Worm (Caenorhabditis elegans) whole organism, young adult: ENCODE measurements around the gene pro-1.

Experiments
- B0261.1 ChIP-seq: sonication (generic microtip); optimal IDR thresholded peaks from 2 replicates; lab custom pipeline; 2016; ENCODE audit warnings: mild to moderate bottlenecking, missing genetic modification characterization, moderate library complexity, missing compliant biosample characterization
- C06A6.2 ChIP-seq: fragments of 200-800 bp; sonication (Bioruptor generic); conservative IDR thresholded peaks from 2 replicates; pipeline ENCODE4 v1.3.6; 2022; ENCODE audit warnings: missing genetic modification characterization, missing compliant biosample characterization
- C17E4.6 ChIP-seq: fragments of 200-800 bp; sonication (Bioruptor generic); IDR thresholded peaks from 2 replicates; pipeline ENCODE4 v1.3.6; 2022; ENCODE audit warnings: missing genetic modification reagents, missing genetic modification characterization, missing compliant biosample characterization
- F37B4.10 ChIP-seq: fragments of 200-800 bp; sonication (Bioruptor generic); IDR thresholded peaks from 2 replicates; pipeline ENCODE4 v1.3.6; 2022; ENCODE audit warnings: missing genetic modification characterization, missing compliant biosample characterization
- F49E8.2 ChIP-seq: sonication (generic microtip); optimal IDR thresholded peaks from 3 replicates; lab custom pipeline; 2017; ENCODE audit warnings: missing genetic modification characterization, mild to moderate bottlenecking, missing compliant biosample characterization, antibody characterized with exemption, moderate library complexity; ENCODE audit not compliant: insufficient read depth
- F52B5.7 ChIP-seq: sonication (generic microtip); optimal IDR thresholded peaks from 2 replicates; lab custom pipeline; 2016; ENCODE audit warnings: mild to moderate bottlenecking, missing genetic modification characterization, missing compliant biosample characterization
- K11D2.4 ChIP-seq: fragments of 200-800 bp; sonication (Bioruptor generic); IDR thresholded peaks from 2 replicates; pipeline ENCODE4 v1.3.6; 2022; ENCODE audit warnings: missing genetic modification reagents, missing genetic modification characterization, missing compliant biosample characterization
- T07F8.4 ChIP-seq: sonication (generic microtip); optimal IDR thresholded peaks from 2 replicates; lab custom pipeline; 2016; ENCODE audit warnings: mild to moderate bottlenecking, missing genetic modification characterization, moderate library complexity, missing compliant biosample characterization
- Y53F4B.3 ChIP-seq: fragments of 200-800 bp; sonication (Bioruptor generic); IDR thresholded peaks from 2 replicates; pipeline ENCODE4 v1.3.6; 2022; ENCODE audit warnings: missing genetic modification reagents, missing genetic modification characterization, missing compliant biosample characterization
- Y53G8AR.9 ChIP-seq: fragments of 200-800 bp; sonication (Bioruptor generic); conservative IDR thresholded peaks from 2 replicates; pipeline ENCODE4 v1.3.6; 2022; ENCODE audit warnings: missing genetic modification reagents, missing genetic modification characterization, missing compliant biosample characterization
- Y56A3A.18 ChIP-seq: fragments of 200-800 bp; sonication (Bioruptor generic); IDR thresholded peaks from 2 replicates; pipeline ENCODE4 v1.3.6; 2022; ENCODE audit warnings: missing genetic modification reagents, missing genetic modification characterization, missing compliant biosample characterization
- ama-1 ChIP-seq, 3 experiments: fragments of 150-350 bp in 1 of 3; sonication (generic microtip) in 2 of 3; optimal IDR thresholded peaks; 2 replicates each; lab custom pipeline; 2014 to 2018; ENCODE audit warnings: missing biosample characterization in 2 of 3, missing genetic modification characterization in 2 of 3, missing genetic modification reagents in 2 of 3
- athp-1 ChIP-seq: sonication (generic microtip); optimal IDR thresholded peaks from 2 replicates; lab custom pipeline; 2017; ENCODE audit warnings: mild to moderate bottlenecking, missing genetic modification characterization, missing compliant biosample characterization
- attf-3 ChIP-seq: fragments of 200-800 bp; sonication (Bioruptor generic); conservative IDR thresholded peaks from 2 replicates; pipeline ENCODE4 v1.3.6; 2022; ENCODE audit warnings: missing genetic modification reagents, missing genetic modification characterization, missing compliant biosample characterization
- attf-6 ChIP-seq: fragments of 200-800 bp; sonication (Bioruptor generic); IDR thresholded peaks from 2 replicates; pipeline ENCODE4 v1.3.6; 2022; ENCODE audit warnings: missing genetic modification reagents, missing genetic modification characterization, missing compliant biosample characterization
- ceh-100 ChIP-seq: fragments of 200-800 bp; sonication (Bioruptor generic); IDR thresholded peaks from 2 replicates; pipeline ENCODE4 v1.3.6; 2022; ENCODE audit warnings: missing genetic modification reagents, missing genetic modification characterization, missing compliant biosample characterization
- ceh-27 ChIP-seq: fragments of 200-800 bp; sonication (Bioruptor generic); optimal IDR thresholded peaks from 2 replicates; lab custom pipeline; 2018; ENCODE audit warnings: mild to moderate bottlenecking, missing genetic modification characterization, moderate library complexity, missing compliant biosample characterization
- ceh-91 ChIP-seq: fragments of 200-800 bp; sonication (Bioruptor generic); IDR thresholded peaks from 2 replicates; pipeline ENCODE4 v1.3.6; 2022; ENCODE audit warnings: missing genetic modification reagents, missing genetic modification characterization, missing compliant biosample characterization
- die-1 ChIP-seq: sonication (generic microtip); optimal IDR thresholded peaks from 2 replicates; lab custom pipeline; 2016; ENCODE audit warnings: missing genotype, mild to moderate bottlenecking, missing genetic modification characterization, missing compliant biosample characterization
- dpff-1 ChIP-seq: sonication (generic microtip); optimal IDR thresholded peaks from 2 replicates; lab custom pipeline; 2017; ENCODE audit warnings: mild to moderate bottlenecking, missing genetic modification characterization, missing compliant biosample characterization
- dpl-1 ChIP-seq: fragments of 150-350 bp; optimal IDR thresholded peaks from 2 replicates; lab custom pipeline; 2014; ENCODE audit warnings: missing biosample characterization, missing genetic modification reagents, missing genetic modification characterization
- efl-1 ChIP-seq: fragments of 150-350 bp; optimal IDR thresholded peaks from 2 replicates; lab custom pipeline; 2014; ENCODE audit warnings: missing biosample characterization, missing genetic modification reagents, missing genetic modification characterization
- egl-44 ChIP-seq: fragments of 200-800 bp; sonication (Bioruptor generic); IDR thresholded peaks from 2 replicates; pipeline ENCODE4 v1.3.6; 2022; ENCODE audit warnings: missing genetic modification reagents, missing genetic modification characterization, missing compliant biosample characterization
- egrh-3 ChIP-seq: fragments of 200-800 bp; sonication (Bioruptor generic); IDR thresholded peaks from 2 replicates; pipeline ENCODE4 v1.3.6; 2022; ENCODE audit warnings: missing genetic modification reagents, missing genetic modification characterization, missing compliant biosample characterization
- hmg-1.2 ChIP-seq: fragments of 200-800 bp; sonication (Bioruptor generic); IDR thresholded peaks from 2 replicates; pipeline ENCODE4 v1.3.6; 2022; ENCODE audit warnings: missing genetic modification reagents, missing genetic modification characterization, missing compliant biosample characterization
- hrde-1 ChIP-seq: sonication (generic microtip); optimal IDR thresholded peaks from 2 replicates; lab custom pipeline; 2016; ENCODE audit warnings: missing genetic modification characterization, mild to moderate bottlenecking, missing compliant biosample characterization, moderate library complexity, missing genotype, missing genetic modification reagents, borderline replicate concordance
- lin-40 ChIP-seq: sonication (generic microtip); optimal IDR thresholded peaks from 2 replicates; lab custom pipeline; 2016; ENCODE audit warnings: missing genetic modification characterization, mild to moderate bottlenecking, missing compliant biosample characterization, missing genotype, missing genetic modification reagents
- madf-8 ChIP-seq: fragments of 200-800 bp; sonication (Bioruptor generic); conservative IDR thresholded peaks from 2 replicates; pipeline ENCODE4 v1.3.6; 2022; ENCODE audit warnings: missing genetic modification reagents, missing genetic modification characterization, missing compliant biosample characterization
- mcd-1 ChIP-seq: fragments of 200-800 bp; sonication (Bioruptor generic); IDR thresholded peaks from 2 replicates; pipeline ENCODE4 v1.3.6; 2022; ENCODE audit warnings: missing genetic modification reagents, missing genetic modification characterization, missing compliant biosample characterization
- mxl-1 ChIP-seq: sonication (generic microtip); optimal IDR thresholded peaks from 2 replicates; lab custom pipeline; 2016; ENCODE audit warnings: missing genetic modification characterization, missing compliant biosample characterization
- nfya-2 ChIP-seq: fragments of 200-800 bp; sonication (Bioruptor generic); IDR thresholded peaks from 2 replicates; pipeline ENCODE4 v1.3.6; 2022; ENCODE audit warnings: missing genetic modification reagents, missing genetic modification characterization, missing compliant biosample characterization
- nfyb-1 ChIP-seq: fragments of 200-800 bp; sonication (Bioruptor generic); IDR thresholded peaks from 2 replicates; pipeline ENCODE4 v1.3.6; 2022; ENCODE audit warnings: missing genetic modification reagents, missing genetic modification characterization, missing compliant biosample characterization
- nhr-90 ChIP-seq: sonication (generic microtip); optimal IDR thresholded peaks from 2 replicates; lab custom pipeline; 2016; ENCODE audit warnings: missing genotype, mild to moderate bottlenecking, missing genetic modification characterization, missing compliant biosample characterization
- rec-8 ChIP-seq, 2 experiments: sonication (generic microtip); optimal IDR thresholded peaks; 2 replicates each; lab custom pipeline; 2016; ENCODE audit warnings: mild to moderate bottlenecking in 2 of 2, missing genetic modification characterization in 2 of 2, missing genetic modification reagents in 2 of 2, missing genotype in 2 of 2, missing biosample characterization in 1 of 2, missing compliant biosample characterization in 1 of 2, moderate library complexity in 1 of 2
- sdz-38 ChIP-seq: sonication (generic microtip); optimal IDR thresholded peaks from 2 replicates; lab custom pipeline; 2016; ENCODE audit warnings: missing genotype, missing genetic modification characterization, missing compliant biosample characterization
- sea-2 ChIP-seq: fragments of 200-800 bp; sonication (Bioruptor generic); IDR thresholded peaks from 2 replicates; pipeline ENCODE4 v1.3.6; 2022; ENCODE audit warnings: missing genetic modification characterization, missing compliant biosample characterization
- snpc-1.3 ChIP-seq: sonication (generic microtip); optimal IDR thresholded peaks from 2 replicates; lab custom pipeline; 2017; ENCODE audit warnings: missing genetic modification characterization, mild to moderate bottlenecking, missing compliant biosample characterization, antibody characterized with exemption, moderate library complexity, missing genotype, missing genetic modification reagents; ENCODE audit not compliant: insufficient read depth
- snpc-4 ChIP-seq, 5 experiments: fragments of 150-350 bp in 1 of 5; sonication (generic microtip) in 4 of 5; optimal IDR thresholded peaks; 2 replicates each; lab custom pipeline; 2014 to 2018; ENCODE audit warnings: missing genetic modification characterization in 5 of 5, missing biosample characterization in 3 of 5, antibody characterized with exemption in 2 of 5, mild to moderate bottlenecking in 2 of 5, missing compliant biosample characterization in 2 of 5, missing genotype in 2 of 5, moderate library complexity in 2 of 5, missing genetic modification reagents in 1 of 5
- somi-1 ChIP-seq: fragments of 200-800 bp; sonication (Bioruptor generic); optimal IDR thresholded peaks from 2 replicates; lab custom pipeline; 2018; ENCODE audit warnings: mild to moderate bottlenecking, missing genetic modification characterization, missing compliant biosample characterization
- tlf-1 ChIP-seq: fragments of 200-800 bp; sonication (Bioruptor generic); optimal IDR thresholded peaks from 2 replicates; lab custom pipeline; 2018; ENCODE audit warnings: mild to moderate bottlenecking, missing genetic modification characterization, missing compliant biosample characterization
- unc-130 ChIP-seq: sonication (generic microtip); optimal IDR thresholded peaks from 2 replicates; lab custom pipeline; 2016; ENCODE audit warnings: missing genetic modification reagents, missing genetic modification characterization, missing compliant biosample characterization
- zfh-2 ChIP-seq: fragments of 200-800 bp; sonication (Bioruptor generic); conservative IDR thresholded peaks from 2 replicates; pipeline ENCODE4 v1.3.6; 2022; ENCODE audit warnings: missing genetic modification reagents, missing genetic modification characterization, missing compliant biosample characterization
- zim-3 ChIP-seq: sonication (generic microtip); optimal IDR thresholded peaks from 2 replicates; lab custom pipeline; 2017; ENCODE audit warnings: mild to moderate bottlenecking, missing genetic modification characterization, moderate library complexity, missing compliant biosample characterization
- ztf-18 ChIP-seq: sonication (generic microtip); optimal IDR thresholded peaks from 2 replicates; lab custom pipeline; 2016; ENCODE audit warnings: missing genotype, mild to moderate bottlenecking, missing genetic modification characterization, missing compliant biosample characterization
- ztf-22 ChIP-seq: fragments of 200-800 bp; sonication (Bioruptor generic); optimal IDR thresholded peaks from 2 replicates; lab custom pipeline; 2018; ENCODE audit warnings: mild to moderate bottlenecking, missing genetic modification characterization, moderate library complexity, missing compliant biosample characterization
- ztf-25 ChIP-seq: fragments of 200-800 bp; sonication (Bioruptor generic); IDR thresholded peaks from 2 replicates; pipeline ENCODE4 v1.3.6; 2022; ENCODE audit warnings: missing genetic modification reagents, missing genetic modification characterization, missing compliant biosample characterization
- ztf-28 ChIP-seq: fragments of 200-800 bp; sonication (Bioruptor generic); IDR thresholded peaks from 2 replicates; pipeline ENCODE4 v1.3.6; 2022; ENCODE audit warnings: missing genetic modification reagents, missing genetic modification characterization, missing compliant biosample characterization

pro-1 gene

ce11 chrII:10563368-10563767 lies 21.6 kb upstream of the pro-1 start, which contains the start of gene cdc-48.1 (continued):
- TF ChIP-seq ama-1 (optimal IDR thresholded peaks at IDR 0.05; lab: Kevin White, UChicago) (no peak), ama-1 (GFP tag; optimal IDR thresholded peaks at IDR 0.05; lab: Kevin White, UChicago) (peak; percentile 76 to 79), zim-3 (tag; lab: Kevin White, UChicago) (peak; percentile 96), ceh-91 (GFP tag; lab: Robert Waterston, UW) (peak; percentile 99), dpff-1 (peak; percentile 11), snpc-4 (GFP tag; optimal IDR thresholded peaks at IDR 0.05; lab: Kevin White, UChicago) (peak; percentile 91), snpc-4 (tag; optimal IDR thresholded peaks at IDR 0.05; lab: Kevin White, UChicago) (peak; percentile 92 to 95 (median 93)), Y53F4B.3 (GFP tag; lab: Robert Waterston, UW) (peak; percentile 94), attf-6 (GFP tag; lab: Robert Waterston, UW) (peak; percentile 92), lin-40 (tag; lab: Kevin White, UChicago) (peak; percentile 99), hrde-1 (peak; percentile 96), attf-3 (GFP tag; lab: Robert Waterston, UW) (peak; percentile 94), C06A6.2 (peak; percentile 98), dpl-1 (GFP tag; lab: Kevin White, UChicago) (peak; percentile 100), F52B5.7 (peak; percentile 98), die-1 (tag; lab: Kevin White, UChicago) (peak; percentile 89), T07F8.4 (tag; lab: Kevin White, UChicago) (peak; percentile 90), ztf-22 (GFP tag; lab: Kevin White, UChicago) (peak; percentile 97), ceh-27 (GFP tag; lab: Kevin White, UChicago) (peak; percentile 100), mxl-1 (no peak), nhr-90 (peak; percentile 97), ztf-28 (peak; percentile 97), athp-1 (tag; lab: Kevin White, UChicago) (peak; percentile 100), egrh-3 (GFP tag; lab: Robert Waterston, UW) (peak; percentile 64; the same call in 1 of the 2 replicates), hmg-1.2 (peak; percentile 94), K11D2.4 (GFP tag; lab: Robert Waterston, UW) (peak; percentile 100), F37B4.10 (GFP tag; lab: Robert Waterston, UW) (peak; percentile 98), nfyb-1 (GFP tag; lab: Robert Waterston, UW) (peak; percentile 99), rec-8 (tag; optimal IDR thresholded peaks at IDR 0.05; lab: Kevin White, UChicago) (peak; percentile 86 to 87), nfya-2 (GFP tag; lab: Robert Waterston, UW) (peak; percentile 94), B0261.1 (tag; lab: Kevin White, UChicago) (peak; percentile 48), zfh-2 (GFP tag; lab: Robert Waterston, UW) (no peak), sdz-38 (tag; lab: Kevin White, UChicago) (no peak), ceh-100 (GFP tag; lab: Robert Waterston, UW) (peak; percentile 94), F49E8.2 (tag; lab: Kevin White, UChicago) (peak; percentile 99), ztf-18 (peak; percentile 89), Y53G8AR.9 (GFP tag; lab: Robert Waterston, UW) (peak; percentile 100), efl-1 (GFP tag; lab: Kevin White, UChicago) (peak; percentile 100), C17E4.6 (GFP tag; lab: Robert Waterston, UW) (peak; percentile 99), tlf-1 (GFP tag; lab: Kevin White, UChicago) (peak; percentile 100), sea-2 (GFP tag; lab: Robert Waterston, UW) (peak; percentile 83; the same call in 1 of the 2 replicates), somi-1 (peak; percentile 99), unc-130 (GFP tag; lab: Kevin White, UChicago) (peak; percentile 98), snpc-1.3 (tag; lab: Kevin White, UChicago) (peak; percentile 98), egl-44 (GFP tag; lab: Robert Waterston, UW) (peak; percentile 98), ztf-25 (GFP tag; lab: Robert Waterston, UW) (peak; percentile 94), Y56A3A.18 (GFP tag; lab: Robert Waterston, UW) (peak; percentile 97), madf-8 (GFP tag; lab: Robert Waterston, UW) (peak; percentile 94), mcd-1 (peak; percentile 100)
